Worm (Caenorhabditis elegans) whole organism, early embryonic: ENCODE measurements around the gene clec-230.
"Not testable (repeated sequence)": the region's sequence is repeated elsewhere in the genome, so short reads cannot be mapped to it uniquely, and the experiment has no call there.

Experiments used
- ama-1 ChIP-seq: fragments of 150-350 bp; optimal IDR thresholded peaks from 2 replicates; lab custom pipeline; 2014
- ceh-36 ChIP-seq: sonication (generic microtip); optimal IDR thresholded peaks from 2 replicates; lab custom pipeline; 2016; ENCODE audit warnings: missing genetic modification characterization, inconsistent platforms, missing compliant biosample characterization
- ets-7 ChIP-seq: sonication (generic microtip); optimal IDR thresholded peaks from 2 replicates; lab custom pipeline; 2016; ENCODE audit warnings: missing genotype, missing genetic modification characterization, missing compliant biosample characterization
- flt-1 ChIP-seq: fragments of 200-800 bp; sonication (Bioruptor generic); IDR thresholded peaks from 2 replicates; pipeline ENCODE4 v1.3.6; 2022; ENCODE audit warnings: missing genetic modification characterization, missing compliant biosample characterization
- sea-1 ChIP-seq: fragments of 200-800 bp; sonication (Bioruptor generic); conservative IDR thresholded peaks from 2 replicates; pipeline ENCODE4 v1.3.6; 2022; ENCODE audit warnings: missing genetic modification characterization, missing compliant biosample characterization
- tra-4 ChIP-seq: sonication (generic microtip); optimal IDR thresholded peaks from 2 replicates; lab custom pipeline; 2017; ENCODE audit warnings: missing genetic modification characterization, missing compliant biosample characterization

DNA sequence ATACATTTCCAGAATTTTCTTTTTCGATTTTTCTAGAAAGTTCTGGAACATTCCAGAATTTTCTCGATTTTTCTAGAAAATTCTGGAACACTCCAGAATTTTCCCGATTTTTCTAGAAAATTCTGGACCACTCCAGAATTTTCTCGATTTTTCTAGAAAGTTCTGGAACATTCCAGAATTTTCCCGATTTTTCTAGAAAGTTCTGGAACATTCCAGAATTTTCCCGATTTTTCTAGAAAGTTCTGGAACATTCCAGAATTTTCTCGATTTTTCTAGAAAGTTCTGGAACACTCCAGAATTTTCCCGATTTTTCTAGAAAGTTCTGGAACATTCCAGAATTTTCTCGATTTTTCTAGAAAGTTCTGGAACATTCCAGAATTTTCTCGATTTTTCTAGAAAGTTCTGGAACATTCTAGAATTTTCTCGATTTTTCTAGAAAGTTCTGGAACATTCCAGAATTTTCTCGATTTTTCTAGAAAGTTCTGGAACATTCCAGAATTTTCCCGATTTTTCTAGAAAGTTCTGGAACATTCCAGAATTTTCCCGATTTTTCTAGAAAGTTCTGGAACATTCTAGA is 28.1 kb downstream of the clec-230 start:
- TF ChIP-seq ama-1 (lab: Kevin White, UChicago); ceh-36 (tag; lab: Kevin White, UChicago); sea-1 (GFP tag; lab: Robert Waterston, UW); tra-4 (tag; lab: Kevin White, UChicago); ets-7: not testable (repeated sequence)
- TF ChIP-seq flt-1 (GFP tag; lab: Robert Waterston, UW), result peak; percentile 51; the same call in 1 of the 2 replicates
